Worm (Caenorhabditis elegans) whole organism, early embryonic: Measurements from ENCODE around the gene bus-5.

Experiments
- B0310.2 ChIP-seq: sonication (generic microtip); optimal IDR thresholded peaks from 2 replicates; lab custom pipeline; 2016; ENCODE audit warnings: mild to moderate bottlenecking, missing genetic modification characterization, missing compliant biosample characterization
- F13C5.2 ChIP-seq: sonication (generic microtip); optimal IDR thresholded peaks from 2 replicates; lab custom pipeline; 2017; ENCODE audit warnings: mild to moderate bottlenecking, missing genetic modification characterization, inconsistent platforms, missing compliant biosample characterization
- aly-1 ChIP-seq: sonication (generic microtip); optimal IDR thresholded peaks from 2 replicates; lab custom pipeline; 2016; ENCODE audit warnings: missing genetic modification characterization, missing compliant biosample characterization
- ama-1 ChIP-seq: fragments of 150-350 bp; optimal IDR thresholded peaks from 2 replicates; lab custom pipeline; 2014
- ceh-13 ChIP-seq: fragments of 200-800 bp; sonication (Bioruptor generic); optimal IDR thresholded peaks from 2 replicates; lab custom pipeline; 2018; ENCODE audit warnings: mild to moderate bottlenecking, missing genetic modification characterization, missing compliant biosample characterization
- ceh-36 ChIP-seq: sonication (generic microtip); optimal IDR thresholded peaks from 2 replicates; lab custom pipeline; 2016; ENCODE audit warnings: missing genetic modification characterization, inconsistent platforms, missing compliant biosample characterization
- ets-7 ChIP-seq: sonication (generic microtip); optimal IDR thresholded peaks from 2 replicates; lab custom pipeline; 2016; ENCODE audit warnings: missing genotype, missing genetic modification characterization, missing compliant biosample characterization
- flt-1 ChIP-seq: fragments of 200-800 bp; sonication (Bioruptor generic); IDR thresholded peaks from 2 replicates; pipeline ENCODE4 v1.3.6; 2022; ENCODE audit warnings: missing genetic modification characterization, missing compliant biosample characterization
- hmbx-1 ChIP-seq: sonication (generic microtip); optimal IDR thresholded peaks from 2 replicates; lab custom pipeline; 2016; ENCODE audit warnings: mild to moderate bottlenecking, missing genetic modification characterization, missing compliant biosample characterization
- hmg-4 ChIP-seq: fragments of 200-800 bp; sonication (Bioruptor generic); optimal IDR thresholded peaks from 2 replicates; lab custom pipeline; 2018; ENCODE audit warnings: mild to moderate bottlenecking, missing genetic modification characterization, missing compliant biosample characterization
- hnd-1 ChIP-seq: sonication (generic microtip); optimal IDR thresholded peaks from 2 replicates; lab custom pipeline; 2016; ENCODE audit warnings: missing genetic modification characterization, missing compliant biosample characterization
- pes-1 ChIP-seq: fragments of 200-800 bp; sonication (Bioruptor generic); IDR thresholded peaks from 2 replicates; pipeline ENCODE4 v1.3.6; 2022; ENCODE audit warnings: missing genetic modification reagents, missing genetic modification characterization, missing compliant biosample characterization
- scrt-1 ChIP-seq: fragments of 200-800 bp; sonication (Bioruptor generic); IDR thresholded peaks from 2 replicates; pipeline ENCODE4 v1.3.6; 2022; ENCODE audit warnings: missing genetic modification characterization, missing compliant biosample characterization
- sea-1 ChIP-seq: fragments of 200-800 bp; sonication (Bioruptor generic); conservative IDR thresholded peaks from 2 replicates; pipeline ENCODE4 v1.3.6; 2022; ENCODE audit warnings: missing genetic modification characterization, missing compliant biosample characterization
- tbx-11 ChIP-seq: fragments of 200-800 bp; sonication (Bioruptor generic); IDR thresholded peaks from 2 replicates; pipeline ENCODE4 v1.3.6; 2022; ENCODE audit warnings: missing genetic modification characterization, missing compliant biosample characterization
- tbx-37 ChIP-seq: fragments of 200-800 bp; sonication (Bioruptor generic); conservative IDR thresholded peaks from 2 replicates; pipeline ENCODE4 v1.3.6; 2022; ENCODE audit warnings: missing genetic modification reagents, missing genetic modification characterization, missing compliant biosample characterization
- tra-4 ChIP-seq: sonication (generic microtip); optimal IDR thresholded peaks from 2 replicates; lab custom pipeline; 2017; ENCODE audit warnings: missing genetic modification characterization, missing compliant biosample characterization

Gene bus-5

ce11 chrX:2113004-2113403 is at the start of gene bus-5:
bus-5 (minus strand) TSS chrX:2113104.
- TF ChIP-seq ceh-13 (GFP tag; lab: Kevin White, UChicago) (no peak), pes-1 (GFP tag; lab: Robert Waterston, UW) (no peak), sea-1 (GFP tag; lab: Robert Waterston, UW) (no peak), tbx-37 (GFP tag; lab: Robert Waterston, UW) (no peak), ets-7 (tag; lab: Kevin White, UChicago) (no peak), F13C5.2 (tag; lab: Kevin White, UChicago) (no peak), hmg-4 (GFP tag; lab: Kevin White, UChicago) (no peak)

DNA sequence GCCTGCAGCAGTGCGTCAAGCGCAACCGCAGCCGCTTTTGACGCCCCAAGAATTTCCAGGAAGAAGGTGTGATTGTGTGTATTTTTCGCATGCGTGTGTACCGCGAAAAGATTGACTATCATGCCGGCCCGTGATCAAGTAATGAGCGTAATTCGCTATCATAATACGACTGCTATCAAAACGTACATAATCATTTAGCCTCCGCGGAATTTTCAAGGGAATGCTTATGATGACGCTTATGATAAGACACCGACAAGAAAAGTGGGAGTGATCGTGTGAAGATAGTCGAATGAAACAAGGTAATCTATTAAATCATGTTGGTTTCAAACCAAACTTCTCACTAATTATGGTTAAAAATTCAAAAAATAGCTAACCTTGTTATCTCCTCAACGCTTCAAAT is 45.0 kb upstream of the bus-5 start:
- TF ChIP-seq ceh-13 (GFP tag; lab: Kevin White, UChicago) = no peak
- no peak for TF ChIP-seq hmg-4 (GFP tag; lab: Kevin White, UChicago)
- TF ChIP-seq tbx-11 (GFP tag; lab: Robert Waterston, UW) = no peak
- no peak for TF ChIP-seq ets-7 (tag; lab: Kevin White, UChicago)
- no peak for TF ChIP-seq F13C5.2 (tag; lab: Kevin White, UChicago)
- TF ChIP-seq ama-1 (lab: Kevin White, UChicago) = no peak
- no peak for TF ChIP-seq scrt-1 (GFP tag; lab: Robert Waterston, UW)
- no peak for TF ChIP-seq B0310.2 (tag; lab: Kevin White, UChicago)
- TF ChIP-seq pes-1 (GFP tag; lab: Robert Waterston, UW) = no peak
- no peak for TF ChIP-seq hnd-1
- no peak for TF ChIP-seq hmbx-1 (tag; lab: Kevin White, UChicago)
- no peak for TF ChIP-seq sea-1 (GFP tag; lab: Robert Waterston, UW)
- no peak for TF ChIP-seq flt-1 (GFP tag; lab: Robert Waterston, UW)
- TF ChIP-seq tbx-37 (GFP tag; lab: Robert Waterston, UW) = no peak

- no peak for TF ChIP-seq ceh-36 (tag; lab: Kevin White, UChicago)
- TF ChIP-seq ama-1 (lab: Kevin White, UChicago) = no peak
- no peak for TF ChIP-seq flt-1 (GFP tag; lab: Robert Waterston, UW)
- TF ChIP-seq tbx-37 (GFP tag; lab: Robert Waterston, UW) = no peak
- TF ChIP-seq F13C5.2 (tag; lab: Kevin White, UChicago) = no peak
- no peak for TF ChIP-seq sea-1 (GFP tag; lab: Robert Waterston, UW)
- no peak for TF ChIP-seq ets-7 (tag; lab: Kevin White, UChicago)
Measured at ce11 chrX:2153780-2154179, 40.9 kb upstream of the bus-5 start.

DNA sequence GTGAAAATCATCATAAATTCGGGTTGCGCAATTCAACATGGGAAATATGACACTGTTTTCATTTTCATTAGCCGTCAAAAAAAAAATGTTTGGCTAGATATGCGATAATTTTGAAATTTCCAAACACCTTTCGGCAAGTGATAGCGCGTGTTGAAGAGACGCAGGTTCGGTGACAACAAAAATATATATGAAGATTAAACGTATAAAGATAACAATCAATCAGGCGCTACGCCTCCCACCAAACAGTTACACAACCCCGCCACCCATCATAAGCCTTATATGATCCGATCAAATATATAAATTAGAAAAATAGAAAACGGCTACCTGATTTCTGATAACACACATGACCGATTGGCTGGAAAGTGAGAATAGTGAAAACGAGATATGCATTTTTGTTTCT is 39.2 kb upstream of the bus-5 start:
- TF ChIP-seq ama-1 (lab: Kevin White, UChicago) (no peak), hnd-1 (no peak), flt-1 (GFP tag; lab: Robert Waterston, UW) (no peak), aly-1 (tag; lab: Kevin White, UChicago) (no peak), scrt-1 (GFP tag; lab: Robert Waterston, UW) (no peak), tbx-37 (GFP tag; lab: Robert Waterston, UW) (no peak), B0310.2 (tag; lab: Kevin White, UChicago) (no peak), hmbx-1 (tag; lab: Kevin White, UChicago) (no peak), pes-1 (GFP tag; lab: Robert Waterston, UW) (no peak)

DNA sequence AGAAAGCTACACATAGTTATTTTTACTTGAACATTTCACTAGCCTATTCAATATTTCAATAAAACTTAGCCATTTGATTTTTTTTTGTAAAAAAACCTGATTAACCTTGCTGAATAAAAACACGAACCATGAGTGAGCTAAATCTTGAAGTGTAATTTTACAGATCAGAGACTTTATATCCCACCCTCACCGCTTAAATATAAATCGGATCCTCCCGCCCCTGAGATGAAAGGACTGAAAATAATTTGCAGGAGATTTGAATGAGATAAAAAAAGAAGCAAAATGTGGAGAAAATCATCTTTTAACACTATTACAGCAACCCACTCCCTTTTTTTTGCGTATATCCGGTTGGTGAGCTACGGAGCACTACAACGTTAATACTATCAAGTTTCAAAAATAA is 37.1 kb upstream of the bus-5 start, which contains the start of gene npax-2:
npax-2 (minus strand) TSS at position 101 of the 400 bp plus-strand sequence.
- TF ChIP-seq tbx-11 (GFP tag; lab: Robert Waterston, UW) (no peak), flt-1 (GFP tag; lab: Robert Waterston, UW) (no peak), ceh-36 (tag; lab: Kevin White, UChicago) (no peak), hnd-1 (no peak), ets-7 (tag; lab: Kevin White, UChicago) (no peak), scrt-1 (GFP tag; lab: Robert Waterston, UW) (no peak), B0310.2 (tag; lab: Kevin White, UChicago) (no peak), tra-4 (no peak), hmbx-1 (tag; lab: Kevin White, UChicago) (no peak), F13C5.2 (tag; lab: Kevin White, UChicago) (no peak), ceh-13 (GFP tag; lab: Kevin White, UChicago) (no peak), ama-1 (lab: Kevin White, UChicago) (no peak), tbx-37 (GFP tag; lab: Robert Waterston, UW) (no peak), pes-1 (GFP tag; lab: Robert Waterston, UW) (no peak), hmg-4 (GFP tag; lab: Kevin White, UChicago) (no peak), sea-1 (GFP tag; lab: Robert Waterston, UW) (no peak), aly-1 (tag; lab: Kevin White, UChicago) (no peak)

DNA sequence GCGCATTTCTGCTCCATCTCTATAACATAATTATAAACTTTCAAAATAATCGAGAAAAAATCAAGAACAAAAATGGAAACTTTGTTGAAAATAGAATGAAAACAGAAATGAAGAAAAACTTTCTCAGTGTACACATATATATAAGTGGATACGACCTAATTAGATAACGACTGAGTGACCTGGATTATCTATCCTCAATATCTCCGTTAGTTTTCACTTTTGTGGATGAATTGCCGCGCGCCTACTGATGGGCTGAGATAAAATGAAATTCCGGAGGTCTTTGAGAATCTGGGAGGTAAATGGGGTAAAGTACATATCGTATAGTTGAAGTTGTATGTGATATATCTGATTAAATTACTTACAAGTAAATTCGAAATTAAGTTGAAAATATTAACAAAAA is 32.7 kb upstream of the bus-5 start, which contains the start of gene dpy-3:
dpy-3 (minus strand) TSS at position 19 of the 400 bp plus-strand sequence.
- TF ChIP-seq hmg-4 (GFP tag; lab: Kevin White, UChicago) = no peak
- no peak for TF ChIP-seq hnd-1
- no peak for TF ChIP-seq scrt-1 (GFP tag; lab: Robert Waterston, UW)
- no peak for TF ChIP-seq tra-4
- TF ChIP-seq ama-1 (lab: Kevin White, UChicago) = no peak
- no peak for TF ChIP-seq sea-1 (GFP tag; lab: Robert Waterston, UW)
- no peak for TF ChIP-seq F13C5.2 (tag; lab: Kevin White, UChicago)
- TF ChIP-seq pes-1 (GFP tag; lab: Robert Waterston, UW) = no peak
- TF ChIP-seq tbx-37 (GFP tag; lab: Robert Waterston, UW) = no peak
- no peak for TF ChIP-seq ceh-13 (GFP tag; lab: Kevin White, UChicago)
- no peak for TF ChIP-seq hmbx-1 (tag; lab: Kevin White, UChicago)
- TF ChIP-seq aly-1 (tag; lab: Kevin White, UChicago) = no peak

ce11 chrX:2144875-2145274 is 32.0 kb upstream of the bus-5 start:
- TF ChIP-seq tbx-37 (GFP tag; lab: Robert Waterston, UW) (no peak), ceh-13 (GFP tag; lab: Kevin White, UChicago) (no peak), hmg-4 (GFP tag; lab: Kevin White, UChicago) (no peak), ceh-36 (tag; lab: Kevin White, UChicago) (no peak), tbx-11 (GFP tag; lab: Robert Waterston, UW) (no peak), scrt-1 (GFP tag; lab: Robert Waterston, UW) (no peak), tra-4 (no peak), aly-1 (tag; lab: Kevin White, UChicago) (no peak), hmbx-1 (tag; lab: Kevin White, UChicago) (no peak), F13C5.2 (tag; lab: Kevin White, UChicago) (no peak), ets-7 (tag; lab: Kevin White, UChicago) (no peak), sea-1 (GFP tag; lab: Robert Waterston, UW) (no peak; the same call in 1 of the 2 replicates), hnd-1 (no peak), flt-1 (GFP tag; lab: Robert Waterston, UW) (no peak), B0310.2 (tag; lab: Kevin White, UChicago) (no peak)
